Worm (Caenorhabditis elegans) whole organism, early embryonic: ENCODE data around the gene W08E12.5.
"Not testable (repeated sequence)": the region's sequence is repeated elsewhere in the genome, so short reads cannot be mapped to it uniquely, and the experiment has no call there.

Source experiments
- B0310.2 ChIP-seq: sonication (generic microtip); optimal IDR thresholded peaks from 2 replicates; lab custom pipeline; 2016; ENCODE audit warnings: mild to moderate bottlenecking, missing genetic modification characterization, missing compliant biosample characterization
- F13C5.2 ChIP-seq: sonication (generic microtip); optimal IDR thresholded peaks from 2 replicates; lab custom pipeline; 2017; ENCODE audit warnings: mild to moderate bottlenecking, missing genetic modification characterization, inconsistent platforms, missing compliant biosample characterization
- aly-1 ChIP-seq: sonication (generic microtip); optimal IDR thresholded peaks from 2 replicates; lab custom pipeline; 2016; ENCODE audit warnings: missing genetic modification characterization, missing compliant biosample characterization
- ama-1 ChIP-seq: fragments of 150-350 bp; optimal IDR thresholded peaks from 2 replicates; lab custom pipeline; 2014
- ceh-13 ChIP-seq: fragments of 200-800 bp; sonication (Bioruptor generic); optimal IDR thresholded peaks from 2 replicates; lab custom pipeline; 2018; ENCODE audit warnings: mild to moderate bottlenecking, missing genetic modification characterization, missing compliant biosample characterization
- ceh-36 ChIP-seq: sonication (generic microtip); optimal IDR thresholded peaks from 2 replicates; lab custom pipeline; 2016; ENCODE audit warnings: missing genetic modification characterization, inconsistent platforms, missing compliant biosample characterization
- ets-7 ChIP-seq: sonication (generic microtip); optimal IDR thresholded peaks from 2 replicates; lab custom pipeline; 2016; ENCODE audit warnings: missing genotype, missing genetic modification characterization, missing compliant biosample characterization
- flt-1 ChIP-seq: fragments of 200-800 bp; sonication (Bioruptor generic); IDR thresholded peaks from 2 replicates; pipeline ENCODE4 v1.3.6; 2022; ENCODE audit warnings: missing genetic modification characterization, missing compliant biosample characterization
- hmbx-1 ChIP-seq: sonication (generic microtip); optimal IDR thresholded peaks from 2 replicates; lab custom pipeline; 2016; ENCODE audit warnings: mild to moderate bottlenecking, missing genetic modification characterization, missing compliant biosample characterization
- hmg-4 ChIP-seq: fragments of 200-800 bp; sonication (Bioruptor generic); optimal IDR thresholded peaks from 2 replicates; lab custom pipeline; 2018; ENCODE audit warnings: mild to moderate bottlenecking, missing genetic modification characterization, missing compliant biosample characterization
- hnd-1 ChIP-seq: sonication (generic microtip); optimal IDR thresholded peaks from 2 replicates; lab custom pipeline; 2016; ENCODE audit warnings: missing genetic modification characterization, missing compliant biosample characterization
- pes-1 ChIP-seq: fragments of 200-800 bp; sonication (Bioruptor generic); IDR thresholded peaks from 2 replicates; pipeline ENCODE4 v1.3.6; 2022; ENCODE audit warnings: missing genetic modification reagents, missing genetic modification characterization, missing compliant biosample characterization
- scrt-1 ChIP-seq: fragments of 200-800 bp; sonication (Bioruptor generic); IDR thresholded peaks from 2 replicates; pipeline ENCODE4 v1.3.6; 2022; ENCODE audit warnings: missing genetic modification characterization, missing compliant biosample characterization
- sea-1 ChIP-seq: fragments of 200-800 bp; sonication (Bioruptor generic); conservative IDR thresholded peaks from 2 replicates; pipeline ENCODE4 v1.3.6; 2022; ENCODE audit warnings: missing genetic modification characterization, missing compliant biosample characterization
- tbx-11 ChIP-seq: fragments of 200-800 bp; sonication (Bioruptor generic); IDR thresholded peaks from 2 replicates; pipeline ENCODE4 v1.3.6; 2022; ENCODE audit warnings: missing genetic modification characterization, missing compliant biosample characterization
- tbx-37 ChIP-seq: fragments of 200-800 bp; sonication (Bioruptor generic); conservative IDR thresholded peaks from 2 replicates; pipeline ENCODE4 v1.3.6; 2022; ENCODE audit warnings: missing genetic modification reagents, missing genetic modification characterization, missing compliant biosample characterization
- tra-4 ChIP-seq: sonication (generic microtip); optimal IDR thresholded peaks from 2 replicates; lab custom pipeline; 2017; ENCODE audit warnings: missing genetic modification characterization, missing compliant biosample characterization

The W08E12.5 gene

ce11 chrIV:3293800-3294493, 6.6 kb upstream of the W08E12.5 start:
- TF ChIP-seq hmbx-1 (tag; lab: Kevin White, UChicago) = no peak
- TF ChIP-seq hnd-1 (tag; lab: Kevin White, UChicago) = no peak
- TF ChIP-seq ceh-36 (tag; lab: Kevin White, UChicago) = no peak
- TF ChIP-seq tbx-37 (GFP tag; lab: Robert Waterston, UW) = no peak
- no peak for TF ChIP-seq tbx-11 (GFP tag; lab: Robert Waterston, UW)
- no peak for TF ChIP-seq sea-1
- no peak for TF ChIP-seq tra-4
- TF ChIP-seq aly-1 (tag; lab: Kevin White, UChicago) = no peak
- no peak for TF ChIP-seq pes-1 (GFP tag; lab: Robert Waterston, UW)
- no peak for TF ChIP-seq flt-1
- no peak for TF ChIP-seq B0310.2 (tag; lab: Kevin White, UChicago)
- no peak for TF ChIP-seq F13C5.2 (tag; lab: Kevin White, UChicago)
- TF ChIP-seq ceh-13 (GFP tag; lab: Kevin White, UChicago) = no peak

DNA sequence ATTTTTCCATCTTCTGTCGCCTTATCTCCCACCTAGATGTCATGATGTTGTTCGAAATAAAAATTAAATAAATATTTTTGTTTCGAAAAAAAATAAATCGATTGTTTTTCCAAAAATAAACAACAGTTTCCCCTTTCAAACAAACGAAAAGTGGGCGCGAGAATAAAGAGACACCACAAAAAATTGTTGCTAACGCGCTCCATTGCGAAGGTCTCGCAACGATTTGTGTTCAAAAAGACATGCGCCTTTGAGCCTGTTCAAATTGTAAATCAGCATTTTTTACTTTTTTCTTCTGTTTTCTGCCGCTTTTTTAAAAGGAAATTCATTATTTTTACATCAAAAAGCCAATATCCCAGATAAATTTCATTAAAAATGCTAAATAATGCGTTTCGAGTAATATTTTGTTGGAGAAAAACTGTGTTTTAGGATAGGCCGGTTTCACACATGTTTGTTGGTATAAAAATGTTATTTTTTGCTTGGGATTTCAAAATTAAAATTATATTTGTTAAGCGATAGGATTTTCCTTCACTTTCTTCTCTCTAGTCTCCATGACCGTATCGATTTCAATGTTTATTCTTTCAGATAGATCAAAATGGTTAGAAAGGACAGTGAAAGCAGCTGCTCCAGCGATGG, 5.9 kb upstream of the W08E12.5 start, which contains the start of gene W08E12.7:
Gene W08E12.7 (plus strand): TSS at position 583 of the 633 bp plus-strand sequence.
- TF ChIP-seq pes-1 (GFP tag; lab: Robert Waterston, UW) (peak; percentile 74), aly-1 (tag; lab: Kevin White, UChicago) (no peak), flt-1 (peak; percentile 20; the same call in 1 of the 2 replicates), tbx-37 (GFP tag; lab: Robert Waterston, UW) (0 out of 2 replicates have a peak, but pooled peaks have one; percentile 19), F13C5.2 (tag; lab: Kevin White, UChicago) (peak; percentile 83), tra-4 (no peak), ceh-13 (GFP tag; lab: Kevin White, UChicago) (peak; percentile 20), hmbx-1 (tag; lab: Kevin White, UChicago) (no peak), sea-1 (peak; percentile 38; the same call in 1 of the 2 replicates), tbx-11 (GFP tag; lab: Robert Waterston, UW) (peak; percentile 64; the same call in 1 of the 2 replicates), hnd-1 (tag; lab: Kevin White, UChicago) (peak; percentile 16), scrt-1 (GFP tag; lab: Robert Waterston, UW) (peak; percentile 65), ets-7 (no peak), ceh-36 (tag; lab: Kevin White, UChicago) (no peak), B0310.2 (tag; lab: Kevin White, UChicago) (no peak), hmg-4 (GFP tag; lab: Kevin White, UChicago) (peak; percentile 23), ama-1 (lab: Kevin White, UChicago) (no peak)

ce11 chrIV:3296578-3297549, 3.7 kb upstream of the W08E12.5 start:
- no peak for TF ChIP-seq F13C5.2 (tag; lab: Kevin White, UChicago)
- TF ChIP-seq pes-1 (GFP tag; lab: Robert Waterston, UW) = no peak
- no peak for TF ChIP-seq hmg-4 (GFP tag; lab: Kevin White, UChicago)
- no peak for TF ChIP-seq ceh-36 (tag; lab: Kevin White, UChicago)
- no peak for TF ChIP-seq tbx-11 (GFP tag; lab: Robert Waterston, UW)
- TF ChIP-seq hmbx-1 (tag; lab: Kevin White, UChicago) = no peak
- TF ChIP-seq hnd-1 (tag; lab: Kevin White, UChicago) = no peak
- TF ChIP-seq sea-1 = no peak

DNA sequence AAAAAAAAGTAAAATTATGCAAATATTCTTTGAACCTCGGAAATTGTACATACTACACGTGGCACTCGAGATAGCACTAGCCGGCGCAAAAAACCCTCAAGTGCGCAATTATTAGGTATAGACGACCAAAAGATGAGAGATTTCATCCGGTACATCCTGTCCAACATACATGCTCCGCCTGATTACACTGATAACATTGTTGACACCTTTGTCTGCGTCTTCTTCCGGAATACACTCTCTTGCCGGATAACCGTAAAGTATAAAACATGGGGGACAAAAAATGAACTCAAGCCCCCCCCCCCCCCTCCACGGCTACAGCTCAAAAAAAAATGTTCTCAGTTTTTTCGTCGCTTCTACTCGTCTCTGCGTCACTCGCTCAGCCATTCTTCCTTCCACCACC, 2.3 kb upstream of the W08E12.5 start, which contains the start of gene W08E12.6:
Gene W08E12.6 (plus strand): TSS at position 301 of the 400 bp plus-strand sequence.
- TF ChIP-seq F13C5.2 (tag; lab: Kevin White, UChicago) (no peak), flt-1 (no peak), aly-1 (tag; lab: Kevin White, UChicago) (no peak), ets-7 (no peak), tbx-37 (GFP tag; lab: Robert Waterston, UW) (no peak), scrt-1 (GFP tag; lab: Robert Waterston, UW) (no peak), hmg-4 (GFP tag; lab: Kevin White, UChicago) (no peak), B0310.2 (tag; lab: Kevin White, UChicago) (no peak), tra-4 (no peak), tbx-11 (GFP tag; lab: Robert Waterston, UW) (no peak), ceh-36 (tag; lab: Kevin White, UChicago) (no peak), sea-1 (no peak), hmbx-1 (tag; lab: Kevin White, UChicago) (no peak), pes-1 (GFP tag; lab: Robert Waterston, UW) (no peak), hnd-1 (tag; lab: Kevin White, UChicago) (no peak), ama-1 (lab: Kevin White, UChicago) (no peak), ceh-13 (GFP tag; lab: Kevin White, UChicago) (no peak)

DNA sequence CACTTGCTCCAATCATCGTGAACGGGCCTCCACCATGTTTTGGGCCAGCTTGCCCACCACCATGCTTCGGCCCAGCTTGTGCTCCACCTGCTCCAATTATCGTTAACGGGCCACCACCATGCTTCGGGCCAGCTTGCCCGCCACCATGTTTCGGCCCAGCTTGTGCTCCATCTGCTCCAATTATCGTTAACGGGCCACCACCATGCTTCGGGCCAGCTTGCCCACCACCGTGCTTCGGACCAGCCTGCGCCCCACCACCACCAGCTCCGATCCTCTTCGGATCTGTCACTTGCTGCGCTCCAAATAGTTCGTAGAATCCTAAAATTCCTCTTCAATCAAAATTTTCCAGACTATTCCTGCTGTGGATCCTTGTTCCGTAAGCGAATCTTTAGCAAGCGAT, 1.4 kb upstream of the W08E12.5 start:
- TF ChIP-seq flt-1 = no peak
- 0 out of 2 replicates have a peak, but pooled peaks have one; percentile 29 for TF ChIP-seq sea-1
- TF ChIP-seq tra-4 = no peak

DNA sequence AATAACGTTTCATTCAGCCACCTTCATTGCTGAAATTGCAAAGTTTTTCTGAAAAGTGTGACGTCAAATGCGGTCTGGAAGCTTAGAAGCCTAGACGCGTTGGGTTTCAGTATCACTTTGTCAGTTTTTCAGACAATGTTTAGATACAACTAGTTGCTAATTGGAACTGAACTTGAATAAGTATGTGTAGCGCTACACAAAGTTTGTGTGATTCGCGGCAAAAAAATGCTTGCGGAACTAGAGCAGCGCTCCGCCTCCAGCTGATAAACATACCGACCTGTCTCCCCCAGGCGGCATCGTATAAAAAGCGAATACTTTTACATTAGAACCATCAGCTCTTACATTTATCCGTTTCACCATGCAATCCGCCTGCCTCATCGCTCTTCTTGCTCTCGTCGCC, 1.5 kb downstream of the W08E12.5 start, which contains the start of gene W08E12.4:
Gene W08E12.4 (plus strand): TSS at position 301 of the 400 bp plus-strand sequence.
- not testable (repeated sequence) for TF ChIP-seq F13C5.2 (tag; lab: Kevin White, UChicago); ceh-13 (GFP tag; lab: Kevin White, UChicago); ets-7
